Worm (Caenorhabditis elegans) whole organism, L3 larva: Measurements from ENCODE around the gene pad-2.

Experiments
- R02D3.7 ChIP-seq: fragments of 150-350 bp; optimal IDR thresholded peaks from 2 replicates; lab custom pipeline; 2014; ENCODE audit warnings: missing biosample characterization, missing genetic modification characterization
- aly-2 ChIP-seq: fragments of 150-350 bp; optimal IDR thresholded peaks from 2 replicates; lab custom pipeline; 2014; ENCODE audit warnings: missing biosample characterization, missing genetic modification characterization
- elt-1 ChIP-seq: fragments of 150-350 bp; optimal IDR thresholded peaks from 2 replicates; lab custom pipeline; 2014; ENCODE audit warnings: missing biosample characterization, missing genetic modification characterization
- fkh-10 ChIP-seq: sonication (generic microtip); optimal IDR thresholded peaks from 2 replicates; lab custom pipeline; 2017; ENCODE audit warnings: missing biosample characterization, missing genetic modification reagents, missing genetic modification characterization
- nhr-76 ChIP-seq: fragments of 150-350 bp; sonication (generic microtip); optimal IDR thresholded peaks from 5 replicates; lab custom pipeline; 2014; ENCODE audit warnings: missing biosample characterization, missing genetic modification characterization
- skn-1 ChIP-seq: fragments of 150-350 bp; optimal IDR thresholded peaks from 2 replicates; lab custom pipeline; 2014; ENCODE audit warnings: missing biosample characterization, missing genetic modification characterization

DNA sequence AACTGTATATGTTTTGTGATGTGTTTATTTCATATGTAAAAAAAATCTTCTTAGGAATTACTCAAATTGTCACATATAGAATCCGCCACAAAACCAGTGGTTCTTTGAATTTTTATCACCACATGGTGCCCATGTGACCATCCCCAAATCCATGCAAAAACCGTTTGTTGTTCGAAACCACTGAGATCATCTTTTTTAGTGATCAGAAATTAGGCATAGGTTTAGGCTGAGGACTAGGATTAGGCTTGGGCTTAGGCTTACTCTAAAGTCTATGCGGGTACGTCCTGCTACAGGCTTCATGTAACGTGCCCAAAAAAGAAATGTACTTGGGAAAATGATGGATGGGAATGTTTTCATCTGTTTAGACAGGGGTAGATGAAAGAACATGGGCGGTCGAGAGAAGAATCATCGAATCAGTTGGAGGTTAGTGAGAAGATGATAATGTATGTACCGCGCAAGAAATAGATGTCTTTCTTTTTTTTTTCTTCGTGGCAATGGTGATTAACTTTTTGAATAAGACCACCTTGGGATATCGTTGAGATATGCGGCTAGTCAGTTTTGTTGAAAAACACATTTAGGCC, 42.5 kb upstream of the pad-2 start:
- no peak for TF ChIP-seq aly-2 (tag; lab: Kevin White, UChicago)
- no peak for TF ChIP-seq fkh-10 (GFP tag; lab: Kevin White, UChicago)
- no peak for TF ChIP-seq nhr-76 (tag; lab: Kevin White, UChicago)
- no peak for TF ChIP-seq skn-1
- no peak for TF ChIP-seq elt-1
- no peak for TF ChIP-seq R02D3.7 (tag; lab: Kevin White, UChicago)
